Worm (Caenorhabditis elegans) whole organism, mixed stage, embryonic: ENCODE results near the gene clec-39.

Experiments used
- M03D4.4 ChIP-seq: sonication (generic microtip); optimal IDR thresholded peaks from 2 replicates; lab custom pipeline; 2017; ENCODE audit warnings: mild to moderate bottlenecking, missing genetic modification characterization, missing compliant biosample characterization
- bed-3 ChIP-seq: fragments of 200-800 bp; sonication (Bioruptor generic); optimal IDR thresholded peaks from 3 replicates; lab custom pipeline; 2018; ENCODE audit warnings: mild to moderate bottlenecking, missing genetic modification characterization, moderate library complexity, missing compliant biosample characterization
- blmp-1 ChIP-seq: fragments of 150-350 bp; optimal IDR thresholded peaks from 2 replicates; lab custom pipeline; 2014; ENCODE audit warnings: missing biosample characterization, missing genetic modification characterization
- ceh-39 ChIP-seq: fragments of 150-350 bp; optimal IDR thresholded peaks from 2 replicates; lab custom pipeline; 2014; ENCODE audit warnings: missing biosample characterization, missing genetic modification characterization
- ceh-83 ChIP-seq: fragments of 200-800 bp; sonication (Bioruptor generic); optimal IDR thresholded peaks from 2 replicates; lab custom pipeline; 2018; ENCODE audit warnings: mild to moderate bottlenecking, missing genetic modification characterization, missing compliant biosample characterization
- ces-1 ChIP-seq: fragments of 150-350 bp; optimal IDR thresholded peaks from 2 replicates; lab custom pipeline; 2014; ENCODE audit warnings: missing biosample characterization, missing genetic modification reagents, missing genetic modification characterization
- cnd-1 ChIP-seq: fragments of 200-800 bp; sonication (Bioruptor generic); optimal IDR thresholded peaks from 2 replicates; lab custom pipeline; 2018; ENCODE audit warnings: mild to moderate bottlenecking, missing genetic modification characterization, missing compliant biosample characterization
- drap-1 ChIP-seq: fragments of 200-800 bp; sonication (Bioruptor generic); optimal IDR thresholded peaks from 3 replicates; lab custom pipeline; 2018; ENCODE audit warnings: mild to moderate bottlenecking, missing genetic modification characterization, missing compliant biosample characterization
- elt-3 ChIP-seq: fragments of 150-350 bp; optimal IDR thresholded peaks from 2 replicates; lab custom pipeline; 2014; ENCODE audit warnings: missing biosample characterization, missing genetic modification characterization
- flh-1 ChIP-seq: fragments of 200-800 bp; sonication (Bioruptor generic); optimal IDR thresholded peaks from 2 replicates; lab custom pipeline; 2018; ENCODE audit warnings: mild to moderate bottlenecking, missing genetic modification characterization, moderate library complexity, missing compliant biosample characterization
- ham-2 ChIP-seq: fragments of 200-800 bp; sonication (Bioruptor generic); optimal IDR thresholded peaks from 2 replicates; lab custom pipeline; 2018; ENCODE audit warnings: mild to moderate bottlenecking, missing genetic modification characterization, missing compliant biosample characterization
- lin-13 ChIP-seq: fragments of 150-350 bp; optimal IDR thresholded peaks from 2 replicates; lab custom pipeline; 2014; ENCODE audit warnings: missing biosample characterization, missing genetic modification characterization
- lin-32 ChIP-seq: fragments of 200-800 bp; sonication (Bioruptor generic); optimal IDR thresholded peaks from 2 replicates; lab custom pipeline; 2018; ENCODE audit warnings: mild to moderate bottlenecking, missing genetic modification characterization, missing compliant biosample characterization
- lsy-2 ChIP-seq: fragments of 150-350 bp; optimal IDR thresholded peaks from 2 replicates; lab custom pipeline; 2014; ENCODE audit warnings: missing biosample characterization, missing genetic modification characterization
- mab-5 ChIP-seq: fragments of 150-350 bp; optimal IDR thresholded peaks from 2 replicates; lab custom pipeline; 2014; ENCODE audit warnings: missing biosample characterization, missing genetic modification characterization
- mep-1 ChIP-seq: fragments of 150-350 bp; optimal IDR thresholded peaks from 2 replicates; lab custom pipeline; 2017; ENCODE audit warnings: missing biosample characterization, missing genetic modification reagents, missing genetic modification characterization, inconsistent platforms
- mls-2 ChIP-seq: sonication (generic microtip); optimal IDR thresholded peaks from 2 replicates; lab custom pipeline; 2016; ENCODE audit warnings: mild to moderate bottlenecking, missing genetic modification characterization, moderate library complexity, missing compliant biosample characterization
- nhr-12 ChIP-seq: fragments of 150-350 bp; optimal IDR thresholded peaks from 2 replicates; lab custom pipeline; 2014; ENCODE audit warnings: missing biosample characterization, missing genetic modification characterization
- nhr-2 ChIP-seq: fragments of 150-350 bp; optimal IDR thresholded peaks from 2 replicates; lab custom pipeline; 2014; ENCODE audit warnings: missing biosample characterization, missing genetic modification characterization
- nhr-237 ChIP-seq: fragments of 150-350 bp; optimal IDR thresholded peaks from 2 replicates; lab custom pipeline; 2014; ENCODE audit warnings: missing biosample characterization, missing genetic modification characterization
- nhr-28 ChIP-seq: fragments of 150-350 bp; optimal IDR thresholded peaks from 2 replicates; lab custom pipeline; 2014; ENCODE audit warnings: missing biosample characterization, missing genetic modification characterization
- nhr-76 ChIP-seq: sonication (generic microtip); optimal IDR thresholded peaks from 2 replicates; lab custom pipeline; 2017; ENCODE audit warnings: missing biosample characterization, missing genetic modification characterization
- pha-4 ChIP-seq: fragments of 150-350 bp; optimal IDR thresholded peaks from 2 replicates; lab custom pipeline; 2018; ENCODE audit warnings: missing biosample characterization, missing genetic modification reagents, missing genetic modification characterization
- sem-2 ChIP-seq: fragments of 200-800 bp; sonication (Bioruptor generic); optimal IDR thresholded peaks from 2 replicates; lab custom pipeline; 2018; ENCODE audit warnings: mild to moderate bottlenecking, missing genetic modification characterization, missing compliant biosample characterization
- snpc-4 ChIP-seq: fragments of 150-350 bp; optimal IDR thresholded peaks from 2 replicates; lab custom pipeline; 2014; ENCODE audit warnings: missing biosample characterization, missing genetic modification characterization
- tbx-8 ChIP-seq: fragments of 200-800 bp; sonication (Bioruptor generic); optimal IDR thresholded peaks from 2 replicates; lab custom pipeline; 2018; ENCODE audit warnings: mild to moderate bottlenecking, missing genetic modification characterization, moderate library complexity, missing compliant biosample characterization
- unc-39 ChIP-seq: fragments of 150-350 bp; optimal IDR thresholded peaks from 2 replicates; lab custom pipeline; 2014; ENCODE audit warnings: missing biosample characterization, missing genetic modification characterization
- unc-62 ChIP-seq: fragments of 150-350 bp; optimal IDR thresholded peaks from 2 replicates; lab custom pipeline; 2014; ENCODE audit warnings: missing biosample characterization, missing genetic modification reagents, missing genetic modification characterization
- zip-8 ChIP-seq: fragments of 150-350 bp; optimal IDR thresholded peaks from 2 replicates; lab custom pipeline; 2014; ENCODE audit warnings: missing biosample characterization, missing genetic modification characterization
- ztf-11 ChIP-seq: fragments of 150-350 bp; optimal IDR thresholded peaks from 2 replicates; lab custom pipeline; 2014; ENCODE audit warnings: missing biosample characterization, missing genetic modification characterization

Gene clec-39

ce11 chrV:16780554-16780953, 41.5 kb downstream of the clec-39 start:
- no peak for TF ChIP-seq ceh-39 (tag; lab: Kevin White, UChicago)
- TF ChIP-seq ces-1 (GFP tag; lab: Kevin White, UChicago), result no peak
- TF ChIP-seq bed-3 (GFP tag; lab: Kevin White, UChicago), result no peak
- no peak for TF ChIP-seq lin-32 (GFP tag; lab: Kevin White, UChicago)
- TF ChIP-seq pha-4 (tag; lab: Kevin White, UChicago), result no peak
- no peak for TF ChIP-seq zip-8 (tag; lab: Kevin White, UChicago)
- no peak for TF ChIP-seq unc-39
- no peak for TF ChIP-seq nhr-12 (tag; lab: Kevin White, UChicago)
- no peak for TF ChIP-seq mls-2 (tag; lab: Kevin White, UChicago)
- TF ChIP-seq cnd-1, result no peak
- no peak for TF ChIP-seq snpc-4 (tag; lab: Kevin White, UChicago)
- TF ChIP-seq flh-1 (GFP tag; lab: Kevin White, UChicago), result no peak
- TF ChIP-seq nhr-76 (tag; lab: Kevin White, UChicago), result no peak
- no peak for TF ChIP-seq nhr-28 (tag; lab: Kevin White, UChicago)
- TF ChIP-seq blmp-1 (tag; lab: Kevin White, UChicago), result no peak
- TF ChIP-seq elt-3 (tag; lab: Kevin White, UChicago), result no peak
- no peak for TF ChIP-seq M03D4.4 (tag; lab: Kevin White, UChicago)
- TF ChIP-seq mab-5 (tag; lab: Kevin White, UChicago), result no peak
- no peak for TF ChIP-seq lin-13
- TF ChIP-seq ztf-11, result no peak

DNA sequence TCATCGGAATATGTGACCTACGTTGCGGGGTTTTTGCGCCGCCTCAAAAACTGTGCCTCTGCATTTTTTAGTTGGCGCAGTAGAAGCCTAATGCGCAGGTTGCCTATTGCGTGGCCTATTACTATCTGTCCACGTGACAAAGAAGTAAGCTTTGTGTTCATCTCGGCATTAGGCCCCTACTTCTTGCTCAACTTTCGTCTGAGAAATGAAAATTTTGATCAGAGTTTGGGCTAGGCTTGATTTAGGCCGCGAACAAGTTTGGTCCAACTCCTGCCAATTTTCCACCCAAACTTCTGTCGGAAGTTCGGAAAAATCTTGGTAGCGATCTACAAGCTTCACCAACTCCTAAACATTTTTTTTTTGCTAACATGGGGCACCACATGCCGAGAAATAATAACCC, 42.9 kb downstream of the clec-39 start:
- TF ChIP-seq unc-39, result no peak
- TF ChIP-seq mep-1 (tag; lab: Kevin White, UChicago), result no peak
- no peak for TF ChIP-seq zip-8 (tag; lab: Kevin White, UChicago)
- no peak for TF ChIP-seq blmp-1 (tag; lab: Kevin White, UChicago)
- TF ChIP-seq lin-13, result no peak
- no peak for TF ChIP-seq lin-32 (GFP tag; lab: Kevin White, UChicago)
- no peak for TF ChIP-seq unc-62 (GFP tag; lab: Kevin White, UChicago)
- no peak for TF ChIP-seq cnd-1
- no peak for TF ChIP-seq pha-4 (tag; lab: Kevin White, UChicago)
- TF ChIP-seq M03D4.4 (tag; lab: Kevin White, UChicago), result no peak
- no peak for TF ChIP-seq nhr-237 (tag; lab: Kevin White, UChicago)
- no peak for TF ChIP-seq ham-2
- no peak for TF ChIP-seq snpc-4 (tag; lab: Kevin White, UChicago)
- TF ChIP-seq nhr-28 (tag; lab: Kevin White, UChicago), result no peak
- no peak for TF ChIP-seq ceh-83 (GFP tag; lab: Kevin White, UChicago)
- TF ChIP-seq ces-1 (GFP tag; lab: Kevin White, UChicago), result no peak

DNA sequence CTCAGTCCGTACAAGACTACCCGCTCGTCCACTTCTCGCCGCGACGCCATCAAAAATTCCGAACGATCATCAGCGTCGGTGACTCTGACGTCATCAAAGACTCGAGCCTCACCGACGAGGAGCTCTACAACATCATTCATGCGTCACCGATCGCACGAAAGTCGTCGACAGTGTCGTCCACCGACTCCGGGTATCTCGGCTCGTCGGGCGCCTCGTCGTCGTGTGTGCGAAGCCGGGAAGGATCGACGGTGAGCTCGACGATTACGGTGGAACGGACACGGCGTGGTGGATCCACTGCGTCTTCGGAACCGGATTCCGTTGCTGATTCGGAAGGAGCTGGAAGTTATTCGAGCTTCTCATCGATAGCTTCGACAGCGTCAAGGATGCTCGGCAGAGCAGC, 45.7 kb downstream of the clec-39 start:
- TF ChIP-seq tbx-8 (GFP tag; lab: Kevin White, UChicago), result no peak
- no peak for TF ChIP-seq pha-4 (tag; lab: Kevin White, UChicago)
- TF ChIP-seq lin-32 (GFP tag; lab: Kevin White, UChicago), result no peak
- no peak for TF ChIP-seq flh-1 (GFP tag; lab: Kevin White, UChicago)
- no peak for TF ChIP-seq nhr-2
- TF ChIP-seq mls-2 (tag; lab: Kevin White, UChicago), result no peak

- TF ChIP-seq ham-2 (no peak), ceh-83 (GFP tag; lab: Kevin White, UChicago) (no peak), unc-39 (no peak), ztf-11 (no peak), bed-3 (GFP tag; lab: Kevin White, UChicago) (no peak), drap-1 (no peak), lsy-2 (no peak), cnd-1 (no peak), nhr-12 (tag; lab: Kevin White, UChicago) (no peak), flh-1 (GFP tag; lab: Kevin White, UChicago) (no peak), ceh-39 (tag; lab: Kevin White, UChicago) (no peak), mep-1 (tag; lab: Kevin White, UChicago) (no peak), sem-2 (GFP tag; lab: Kevin White, UChicago) (no peak)
Observed at ce11 chrV:16786012-16786411, 46.9 kb downstream of the clec-39 start.

DNA sequence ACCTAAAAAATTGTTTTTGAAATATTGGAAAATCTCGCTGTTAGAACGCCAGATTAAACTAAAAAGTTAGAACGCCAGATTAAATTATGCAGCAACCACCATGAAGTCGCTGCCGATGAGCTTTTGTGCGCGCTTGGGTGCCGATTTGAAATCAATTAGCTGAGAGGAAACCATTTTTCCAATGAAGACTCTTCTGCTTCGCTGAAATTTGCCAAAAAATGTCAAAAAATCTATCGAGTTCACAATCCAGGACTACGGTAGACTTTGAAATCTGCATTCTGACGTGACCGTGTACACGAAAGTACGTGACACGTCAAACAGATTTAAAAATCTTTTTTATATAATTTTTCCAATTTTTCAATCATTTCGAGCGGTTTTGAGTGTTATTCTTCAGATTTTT, 49.9 kb downstream of the clec-39 start, which contains the start of gene immt-2:
Gene immt-2, plus strand, starts transcription at position 301 of the 400 bp plus-strand sequence.
- TF ChIP-seq bed-3 (GFP tag; lab: Kevin White, UChicago) (no peak), nhr-2 (no peak), ces-1 (GFP tag; lab: Kevin White, UChicago) (no peak), snpc-4 (tag; lab: Kevin White, UChicago) (no peak)
